Fruit fly (Drosophila melanogaster) whole organism, embryonic: ENCODE data around the gene sima.

Experiments
- B-H2 ChIP-seq: fragments of 200-800 bp; sonication (Bioruptor generic); optimal IDR thresholded peaks from 2 replicates; lab custom pipeline; 2018; ENCODE audit warnings: missing biosample characterization, mild to moderate bottlenecking, missing genetic modification characterization
- CG15514 ChIP-seq: fragments of 200-800 bp; sonication (Bioruptor generic); optimal IDR thresholded peaks from 3 replicates; lab custom pipeline; 2017; ENCODE audit warnings: missing biosample characterization, missing genetic modification characterization, mild to moderate bottlenecking, moderate library complexity, missing genetic modification reagents
- CG2199 ChIP-seq: fragments of 200-800 bp; sonication (Bioruptor generic); IDR thresholded peaks from 3 replicates; pipeline ENCODE4 v1.3.6; 2022; ENCODE audit warnings: missing biosample characterization, missing genetic modification characterization
- MTF-1 ChIP-seq: fragments of 200-800 bp; sonication (Bioruptor generic); optimal IDR thresholded peaks from 2 replicates; lab custom pipeline; 2018; ENCODE audit warnings: missing biosample characterization, mild to moderate bottlenecking, missing genetic modification characterization, borderline replicate concordance
- Neu2 ChIP-seq: fragments of 200-800 bp; sonication (Bioruptor generic); optimal IDR thresholded peaks from 3 replicates; lab custom pipeline; 2016; ENCODE audit warnings: missing biosample characterization, missing genetic modification characterization, borderline replicate concordance

DNA sequence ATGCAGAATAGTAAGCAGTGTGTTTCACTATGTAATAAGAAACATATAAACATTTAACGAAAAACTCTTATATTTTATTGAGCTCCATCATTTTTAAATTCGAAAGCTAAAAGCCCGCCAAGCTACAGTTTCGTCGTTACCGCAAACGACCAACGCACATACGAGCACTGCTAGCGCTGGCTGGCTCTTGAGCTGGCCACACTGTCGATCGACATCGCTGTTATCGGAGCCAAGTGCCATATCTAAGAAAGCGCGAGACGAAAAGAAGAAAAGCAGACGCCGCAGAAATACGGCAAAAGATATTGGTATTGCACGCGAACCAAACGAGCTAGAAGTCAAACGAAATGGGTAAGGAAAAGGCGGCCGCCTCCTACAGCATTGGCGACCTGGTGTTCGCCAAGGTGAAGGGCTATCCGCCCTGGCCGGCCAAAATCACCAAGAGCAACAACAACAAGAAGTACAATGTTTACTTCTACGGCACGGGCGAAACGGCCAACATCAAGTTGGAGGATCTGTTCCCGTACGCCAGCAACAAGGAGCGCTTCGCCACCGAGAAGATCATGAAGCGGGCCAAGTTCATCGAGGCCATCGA lies 5.6 kb upstream of the sima start, which contains the start of gene Jasper:
- peak; percentile 88 for TF ChIP-seq CG15514 (GFP tag; lab: Kevin White, UChicago)
- no peak for TF ChIP-seq CG2199 (GFP tag; lab: Robert Waterston, UW)
- no peak for TF ChIP-seq MTF-1 (GFP tag; lab: Kevin White, UChicago)
- TF ChIP-seq B-H2, result peak; percentile 23
- TF ChIP-seq Neu2 (GFP tag; lab: Kevin White, UChicago), result no peak
